Worm (Caenorhabditis elegans): ENCODE measurements around the gene H12D21.6.
"Not testable (repeated sequence)": the region's sequence is repeated elsewhere in the genome, so short reads cannot be mapped to it uniquely, and the experiment has no call there.

Gene H12D21.6

DNA sequence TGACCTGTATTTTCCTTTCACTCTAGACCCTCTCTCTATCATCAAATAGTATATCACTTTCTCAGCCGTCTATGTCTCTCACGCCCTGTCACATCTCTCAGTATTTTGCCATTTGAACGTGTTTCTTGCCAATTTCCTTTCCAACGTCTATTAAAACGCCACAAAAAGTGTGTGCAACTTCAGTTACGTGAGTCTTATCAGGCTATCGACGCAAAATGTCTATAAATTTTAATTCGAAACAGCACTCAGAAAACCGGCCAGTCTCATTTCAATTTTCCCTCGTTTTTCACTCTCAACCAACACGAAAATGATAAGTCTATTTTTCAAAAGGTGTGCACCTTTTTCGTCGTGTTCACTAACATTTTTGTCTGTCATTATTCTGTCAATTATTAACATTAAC, 2.1 kb downstream of the H12D21.6 start, which contains the start of gene mpst-3:
Gene mpst-3, plus strand, starts transcription at position 91 of the 400 bp plus-strand sequence.
- TF ChIP-seq ceh-83 (GFP tag; optimal IDR thresholded peaks at IDR 0.05), result no peak
- no peak for TF ChIP-seq ceh-39 (tag; optimal IDR thresholded peaks at IDR 0.05)
- TF ChIP-seq zip-8 (tag; optimal IDR thresholded peaks at IDR 0.05), result no peak
- no peak for TF ChIP-seq cnd-1 (tag; optimal IDR thresholded peaks at IDR 0.05)
- TF ChIP-seq hlh-1 (tag; optimal IDR thresholded peaks at IDR 0.05), result no peak
- no peak for TF ChIP-seq mls-2 (tag; optimal IDR thresholded peaks at IDR 0.05)
- TF ChIP-seq unc-120 (tag; optimal IDR thresholded peaks at IDR 0.05; ENCODE audit: poor library complexity, severe bottlenecking), result no peak
- TF ChIP-seq nhr-237 (tag; optimal IDR thresholded peaks at IDR 0.05), result no peak
- TF ChIP-seq unc-62 (GFP tag; optimal IDR thresholded peaks at IDR 0.05), result no peak
- TF ChIP-seq blmp-1 (tag; optimal IDR thresholded peaks at IDR 0.05), result no peak
- TF ChIP-seq snpc-4 (tag; optimal IDR thresholded peaks at IDR 0.05), result no peak
- no peak for TF ChIP-seq mab-5 (tag; optimal IDR thresholded peaks at IDR 0.05)
- TF ChIP-seq sptf-1 (tag; optimal IDR thresholded peaks at IDR 0.05), result no peak
- TF ChIP-seq lin-13 (tag; optimal IDR thresholded peaks at IDR 0.05), result no peak
- no peak for TF ChIP-seq ham-2 (GFP tag; optimal IDR thresholded peaks at IDR 0.05)

DNA sequence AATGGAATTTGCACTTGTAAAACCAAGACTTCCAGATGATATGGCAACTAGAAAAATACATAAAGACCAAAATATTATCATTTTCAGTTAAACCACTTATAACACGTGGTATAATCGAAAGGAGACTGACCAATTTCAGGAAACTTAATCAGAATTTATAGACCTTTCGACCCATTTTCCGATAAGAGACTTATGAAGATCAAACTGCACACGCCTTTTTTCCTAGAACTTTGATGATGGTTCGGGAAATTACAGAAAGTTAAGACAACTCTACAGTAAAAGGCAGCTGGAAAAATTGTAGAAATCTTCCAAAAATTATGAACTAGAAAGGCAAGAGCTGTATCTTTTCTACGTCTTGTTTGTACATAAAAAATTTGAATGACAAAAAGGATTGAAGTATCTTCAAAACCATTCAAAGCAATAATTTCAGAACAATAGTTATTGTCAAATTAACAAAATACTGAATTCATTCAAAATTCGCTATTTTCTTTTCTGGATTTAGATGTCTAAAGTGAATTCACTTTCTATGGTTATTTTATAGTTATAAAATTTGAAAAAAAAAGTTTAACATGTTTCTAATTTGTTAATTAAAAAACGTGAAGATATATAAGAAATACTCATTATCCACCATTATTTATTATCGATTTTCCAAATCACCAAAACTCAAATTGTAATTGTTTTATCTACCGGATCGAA, 4.1 kb downstream of the H12D21.6 start, which contains the start of the genes mpst-2 and H12D21.5:
Gene mpst-2, minus strand, starts transcription at position 101 of the 696 bp plus-strand sequence.
Gene H12D21.5, plus strand, starts transcription at position 646 of the 696 bp plus-strand sequence.
- TF ChIP-seq M03D4.4 (tag; optimal IDR thresholded peaks at IDR 0.05) (no peak), sem-2 (GFP tag; optimal IDR thresholded peaks at IDR 0.05) (no peak)

DNA sequence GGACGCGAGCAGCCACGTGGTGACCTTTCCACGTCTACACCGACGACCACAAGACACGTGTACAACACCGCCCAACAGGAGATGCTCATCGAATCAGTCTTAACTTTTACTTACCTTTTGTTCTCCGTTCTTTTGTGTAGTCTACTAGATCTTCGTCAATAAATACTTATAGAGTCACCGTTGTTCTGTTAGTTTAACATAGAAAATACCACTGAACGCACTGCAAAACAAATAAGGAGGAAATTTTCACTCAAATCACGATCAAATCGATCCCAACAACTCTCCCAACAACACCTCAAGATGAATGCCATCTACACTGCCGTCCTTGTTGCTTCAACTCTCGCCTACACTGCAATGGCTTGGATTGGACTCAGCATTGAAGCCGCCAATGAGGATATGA, 6.8 kb downstream of the H12D21.6 start, which contains the start of gene nspa-2:
Gene nspa-2, plus strand, starts transcription at position 301 of the 400 bp plus-strand sequence.
- not testable (repeated sequence) for TF ChIP-seq mls-2 (tag; optimal IDR thresholded peaks at IDR 0.05); ceh-39 (tag; optimal IDR thresholded peaks at IDR 0.05); unc-120 (tag; optimal IDR thresholded peaks at IDR 0.05; ENCODE audit: poor library complexity, severe bottlenecking)

ce11 chrV:14877242-14877819, 20.3 kb downstream of the H12D21.6 start:
- TF ChIP-seq hlh-1 (tag; optimal IDR thresholded peaks at IDR 0.05), result no peak
- TF ChIP-seq nhr-28 (tag; optimal IDR thresholded peaks at IDR 0.05), result no peak
- TF ChIP-seq tbx-8 (GFP tag; optimal IDR thresholded peaks at IDR 0.05), result no peak
- TF ChIP-seq unc-39 (tag; optimal IDR thresholded peaks at IDR 0.05), result no peak
- TF ChIP-seq blmp-1 (tag; optimal IDR thresholded peaks at IDR 0.05), result no peak
- TF ChIP-seq lin-32 (GFP tag; optimal IDR thresholded peaks at IDR 0.05), result no peak
- no peak for TF ChIP-seq unc-120 (tag; optimal IDR thresholded peaks at IDR 0.05; ENCODE audit: poor library complexity, severe bottlenecking)
- no peak for TF ChIP-seq nhr-2 (tag; optimal IDR thresholded peaks at IDR 0.05)
- TF ChIP-seq ceh-39 (tag; optimal IDR thresholded peaks at IDR 0.05), result no peak
- no peak for TF ChIP-seq flh-1 (GFP tag; optimal IDR thresholded peaks at IDR 0.05)
- no peak for TF ChIP-seq drap-1 (GFP tag; optimal IDR thresholded peaks at IDR 0.05)
- TF ChIP-seq snpc-4 (tag; optimal IDR thresholded peaks at IDR 0.05), result no peak
- TF ChIP-seq elt-3 (tag; optimal IDR thresholded peaks at IDR 0.05), result no peak
- TF ChIP-seq M03D4.4 (tag; optimal IDR thresholded peaks at IDR 0.05), result no peak
- TF ChIP-seq nhr-237 (tag; optimal IDR thresholded peaks at IDR 0.05), result no peak
- no peak for TF ChIP-seq sptf-1 (tag; optimal IDR thresholded peaks at IDR 0.05)
- TF ChIP-seq ham-2 (GFP tag; optimal IDR thresholded peaks at IDR 0.05), result no peak
- TF ChIP-seq zip-8 (tag; optimal IDR thresholded peaks at IDR 0.05), result no peak
- no peak for TF ChIP-seq mab-5 (tag; optimal IDR thresholded peaks at IDR 0.05)

DNA sequence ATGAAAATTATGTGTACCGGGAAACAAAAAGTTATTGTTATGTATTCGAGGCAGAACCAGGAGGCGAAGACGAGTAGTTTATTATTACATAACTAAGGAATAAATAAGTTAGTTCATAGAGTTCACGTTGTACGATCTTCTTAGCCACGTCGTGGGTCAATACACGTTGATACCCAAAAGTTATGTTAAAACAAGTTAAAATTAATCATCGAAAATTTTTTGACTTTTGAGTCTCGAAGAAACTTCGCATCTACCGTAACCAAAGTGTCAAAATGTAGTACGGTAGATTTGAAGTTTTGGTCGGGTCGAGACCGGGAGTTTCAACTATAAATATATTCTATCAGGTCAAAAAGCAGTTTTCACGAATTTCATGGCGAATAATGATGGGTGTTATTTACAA, 20.9 kb downstream of the H12D21.6 start, which contains the start of gene ZC412.10:
Gene ZC412.10, minus strand, starts transcription at position 101 of the 400 bp plus-strand sequence.
- not testable (repeated sequence) for TF ChIP-seq ztf-11 (tag; optimal IDR thresholded peaks at IDR 0.05); snpc-4 (tag; optimal IDR thresholded peaks at IDR 0.05); unc-120 (tag; optimal IDR thresholded peaks at IDR 0.05; ENCODE audit: poor library complexity, severe bottlenecking)

ce11 chrV:14876257-14876656, 21.4 kb downstream of the H12D21.6 start:
- TF ChIP-seq nhr-2 (tag; optimal IDR thresholded peaks at IDR 0.05) (no peak), unc-120 (tag; optimal IDR thresholded peaks at IDR 0.05; ENCODE audit: poor library complexity, severe bottlenecking) (peak; percentile 32), ceh-83 (GFP tag; optimal IDR thresholded peaks at IDR 0.05) (peak; percentile 38), elt-3 (tag; optimal IDR thresholded peaks at IDR 0.05) (no peak), snpc-4 (tag; optimal IDR thresholded peaks at IDR 0.05) (no peak), sem-2 (GFP tag; optimal IDR thresholded peaks at IDR 0.05) (peak; percentile 62), cnd-1 (tag; optimal IDR thresholded peaks at IDR 0.05) (peak; percentile 19), sptf-1 (tag; optimal IDR thresholded peaks at IDR 0.05) (peak; percentile 52), drap-1 (GFP tag; optimal IDR thresholded peaks at IDR 0.05) (peak; percentile 85), nhr-12 (tag; optimal IDR thresholded peaks at IDR 0.05) (no peak), ces-1 (GFP tag; optimal IDR thresholded peaks at IDR 0.05) (no peak), nhr-28 (tag; optimal IDR thresholded peaks at IDR 0.05) (no peak), mab-5 (tag; optimal IDR thresholded peaks at IDR 0.05) (no peak), unc-62 (GFP tag; optimal IDR thresholded peaks at IDR 0.05) (no peak), mls-2 (tag; optimal IDR thresholded peaks at IDR 0.05) (no peak), lin-32 (GFP tag; optimal IDR thresholded peaks at IDR 0.05) (peak; percentile 42), nhr-237 (tag; optimal IDR thresholded peaks at IDR 0.05) (no peak), nhr-76 (tag; optimal IDR thresholded peaks at IDR 0.05) (no peak), blmp-1 (tag; optimal IDR thresholded peaks at IDR 0.05) (no peak), bed-3 (GFP tag; optimal IDR thresholded peaks at IDR 0.05) (peak; percentile 20), ceh-39 (tag; optimal IDR thresholded peaks at IDR 0.05) (no peak), M03D4.4 (tag; optimal IDR thresholded peaks at IDR 0.05) (peak; percentile 60), tbx-8 (GFP tag; optimal IDR thresholded peaks at IDR 0.05) (no peak), lsy-2 (tag; optimal IDR thresholded peaks at IDR 0.05) (no peak)
